Worm (Caenorhabditis elegans) whole organism, late embryonic: ENCODE measurements around the gene tag-234.

Source experiments
- ceh-9 ChIP-seq: sonication (generic microtip); optimal IDR thresholded peaks from 2 replicates; lab custom pipeline; 2016; ENCODE audit warnings: mild to moderate bottlenecking, missing genetic modification characterization, inconsistent platforms, missing compliant biosample characterization
- dmd-4 ChIP-seq: sonication (generic microtip); optimal IDR thresholded peaks from 2 replicates; lab custom pipeline; 2016; ENCODE audit warnings: borderline replicate concordance, missing genetic modification characterization, missing compliant biosample characterization
- eyg-1 ChIP-seq: sonication (generic microtip); optimal IDR thresholded peaks from 2 replicates; lab custom pipeline; 2016; ENCODE audit warnings: missing genotype, missing genetic modification characterization, missing compliant biosample characterization
- fkh-6 ChIP-seq: sonication (generic microtip); optimal IDR thresholded peaks from 2 replicates; lab custom pipeline; 2016; ENCODE audit warnings: missing genetic modification characterization, missing compliant biosample characterization
- hlh-30 ChIP-seq: sonication (generic microtip); optimal IDR thresholded peaks from 2 replicates; lab custom pipeline; 2017; ENCODE audit warnings: antibody characterized with exemption, missing genetic modification characterization, missing compliant biosample characterization; ENCODE audit not compliant: insufficient read depth
- lin-11 ChIP-seq: fragments of 200-800 bp; sonication (Bioruptor generic); optimal IDR thresholded peaks from 2 replicates; lab custom pipeline; 2018; ENCODE audit warnings: mild to moderate bottlenecking, missing genetic modification characterization, missing compliant biosample characterization
- pag-3 ChIP-seq: sonication (generic microtip); optimal IDR thresholded peaks from 2 replicates; lab custom pipeline; 2016; ENCODE audit warnings: missing compliant biosample characterization, missing genetic modification characterization, borderline replicate concordance
- pha-4 ChIP-seq: fragments of 150-350 bp; optimal IDR thresholded peaks from 2 replicates; lab custom pipeline; 2018; ENCODE audit warnings: missing biosample characterization, missing genetic modification reagents, missing genetic modification characterization
- pqm-1 ChIP-seq: sonication (generic microtip); optimal IDR thresholded peaks from 2 replicates; lab custom pipeline; 2016; ENCODE audit warnings: missing genetic modification characterization, missing compliant biosample characterization
- unc-55 ChIP-seq: sonication (generic microtip); optimal IDR thresholded peaks from 2 replicates; lab custom pipeline; 2017; ENCODE audit warnings: missing biosample characterization, missing genetic modification reagents, missing genetic modification characterization

ce11 chrII:5904252-5904651, 40.3 kb downstream of the tag-234 start, which contains the start of gene tsp-18:
- TF ChIP-seq dmd-4 (no peak), lin-11 (tag; lab: Kevin White, UChicago) (no peak), unc-55 (no peak), eyg-1 (no peak), pha-4 (tag; lab: Kevin White, UChicago) (no peak), pag-3 (tag; lab: Kevin White, UChicago) (no peak), pqm-1 (no peak), hlh-30 (tag; lab: Kevin White, UChicago) (no peak), ceh-9 (tag; lab: Kevin White, UChicago) (no peak), fkh-6 (tag; lab: Kevin White, UChicago) (no peak)
